Fruit fly (Drosophila melanogaster) S2 (cell line): ENCODE data around the gene mid.

Source experiments
- CG8478 ChIP-seq: fragments of >200 bp; optimal IDR thresholded peaks from 2 replicates; lab custom pipeline; 2018
- CTCF ChIP-seq, 2 experiments: fragments of >200 bp; optimal IDR thresholded peaks; 2 replicates each; lab custom pipeline; 2018

Gene mid

dm6 chr2L:5442406-5443035 is 18.9 kb upstream of the mid start:
- TF ChIP-seq CG8478 (lab: Kevin White, UChicago), result no peak
- TF ChIP-seq CTCF (optimal IDR thresholded peaks at IDR 0.05; lab: Kevin White, UChicago), result no peak

- TF ChIP-seq CTCF (optimal IDR thresholded peaks at IDR 0.05; lab: Kevin White, UChicago) (no peak), CG8478 (lab: Kevin White, UChicago) (no peak)
Observed at dm6 chr2L:5444675-5445074, 16.8 kb upstream of the mid start.

- TF ChIP-seq CTCF (optimal IDR thresholded peaks at IDR 0.05; lab: Kevin White, UChicago) (no peak), CG8478 (lab: Kevin White, UChicago) (no peak)
Observed at dm6 chr2L:5445488-5446171, 15.8 kb upstream of the mid start.

dm6 chr2L:5446202-5446601 is 15.2 kb upstream of the mid start:
- no peak for TF ChIP-seq CG8478 (lab: Kevin White, UChicago)
- no peak for TF ChIP-seq CTCF (optimal IDR thresholded peaks at IDR 0.05; lab: Kevin White, UChicago)

- TF ChIP-seq CG8478 (lab: Kevin White, UChicago), result no peak
- no peak for TF ChIP-seq CTCF (optimal IDR thresholded peaks at IDR 0.05; lab: Kevin White, UChicago)
Observed at dm6 chr2L:5447241-5447640, 14.2 kb upstream of the mid start.

dm6 chr2L:5448148-5448547 is 13.3 kb upstream of the mid start:
- no peak for TF ChIP-seq CTCF (optimal IDR thresholded peaks at IDR 0.05; lab: Kevin White, UChicago)
- TF ChIP-seq CG8478 (lab: Kevin White, UChicago), result no peak

dm6 chr2L:5453077-5453476 is 8.4 kb upstream of the mid start:
- TF ChIP-seq CG8478 (lab: Kevin White, UChicago) (no peak), CTCF (optimal IDR thresholded peaks at IDR 0.05; lab: Kevin White, UChicago) (no peak)

dm6 chr2L:5459740-5460287 is 1.6 kb upstream of the mid start:
- TF ChIP-seq CG8478 (lab: Kevin White, UChicago) (no peak), CTCF (optimal IDR thresholded peaks at IDR 0.05; lab: Kevin White, UChicago) (no peak)

dm6 chr2L:5463029-5463428 is 1.6 kb downstream of the mid start:
- TF ChIP-seq CG8478 (lab: Kevin White, UChicago) (no peak), CTCF (optimal IDR thresholded peaks at IDR 0.05; lab: Kevin White, UChicago) (no peak)

dm6 chr2L:5466247-5466646 is 4.8 kb downstream of the mid start:
- TF ChIP-seq CG8478 (lab: Kevin White, UChicago) (no peak), CTCF (optimal IDR thresholded peaks at IDR 0.05; lab: Kevin White, UChicago) (no peak)

dm6 chr2L:5467857-5468256 is 6.4 kb downstream of the mid start:
- TF ChIP-seq CG8478 (lab: Kevin White, UChicago) (no peak), CTCF (optimal IDR thresholded peaks at IDR 0.05; lab: Kevin White, UChicago) (no peak)

- TF ChIP-seq CTCF (optimal IDR thresholded peaks at IDR 0.05; lab: Kevin White, UChicago) (no peak), CG8478 (lab: Kevin White, UChicago) (no peak)
Observed at dm6 chr2L:5469396-5469795, 8.0 kb downstream of the mid start.

- TF ChIP-seq CG8478 (lab: Kevin White, UChicago), result no peak
- TF ChIP-seq CTCF (optimal IDR thresholded peaks at IDR 0.05; lab: Kevin White, UChicago), result no peak
Observed at dm6 chr2L:5473880-5474446, 12.5 kb downstream of the mid start.

dm6 chr2L:5476699-5477098 is 15.3 kb downstream of the mid start:
- no peak for TF ChIP-seq CTCF (optimal IDR thresholded peaks at IDR 0.05; lab: Kevin White, UChicago)
- TF ChIP-seq CG8478 (lab: Kevin White, UChicago), result no peak

dm6 chr2L:5478273-5478672 is 16.8 kb downstream of the mid start:
- no peak for TF ChIP-seq CTCF (optimal IDR thresholded peaks at IDR 0.05; lab: Kevin White, UChicago)
- TF ChIP-seq CG8478 (lab: Kevin White, UChicago), result no peak
